Fruit fly (Drosophila melanogaster) whole organism, embryonic: Measurements from ENCODE around the gene Sam-S.

Experiments used
- Antp ChIP-seq: fragments of 200-800 bp; sonication (Bioruptor generic); optimal IDR thresholded peaks from 3 replicates; lab custom pipeline; 2016; ENCODE audit warnings: missing biosample characterization, missing genetic modification characterization
- Atf3 ChIP-seq: fragments of 200-800 bp; sonication (Bioruptor generic); optimal IDR thresholded peaks from 3 replicates; lab custom pipeline; 2016; ENCODE audit warnings: missing biosample characterization, missing genetic modification characterization
- B-H1 ChIP-seq: fragments of 200-800 bp; sonication (Bioruptor generic); IDR thresholded peaks from 3 replicates; pipeline ENCODE4 v1.3.6; 2022; ENCODE audit warnings: missing biosample characterization, missing genetic modification characterization
- CG1024 ChIP-seq: fragments of 200-800 bp; sonication (Bioruptor generic); IDR thresholded peaks from 2 replicates; pipeline ENCODE4 v1.3.6; 2022; ENCODE audit warnings: missing biosample characterization, missing genetic modification characterization
- CG10462 ChIP-seq: fragments of 200-800 bp; sonication (Bioruptor generic); optimal IDR thresholded peaks from 2 replicates; lab custom pipeline; 2016; ENCODE audit warnings: missing biosample characterization, missing genetic modification characterization
- CG14860 ChIP-seq: fragments of 200-800 bp; sonication (Bioruptor generic); IDR thresholded peaks from 3 replicates; pipeline ENCODE4 v1.3.6; 2022; ENCODE audit warnings: missing biosample characterization, missing genetic modification characterization; ENCODE audit not compliant: partially characterized antibody
- CG1529 ChIP-seq: fragments of 200-800 bp; sonication (Bioruptor generic); optimal IDR thresholded peaks from 3 replicates; lab custom pipeline; 2018; ENCODE audit warnings: missing biosample characterization, missing genetic modification characterization
- CG16813 ChIP-seq: fragments of 200-800 bp; sonication (Bioruptor generic); IDR thresholded peaks from 3 replicates; pipeline ENCODE4 v1.3.6; 2022; ENCODE audit warnings: missing biosample characterization, missing genetic modification characterization; ENCODE audit not compliant: partially characterized antibody
- CG17328 ChIP-seq: fragments of 200-800 bp; sonication (Bioruptor generic); IDR thresholded peaks from 2 replicates; pipeline ENCODE4 v1.3.6; 2022; ENCODE audit warnings: missing biosample characterization, missing genetic modification characterization
- CG17359 ChIP-seq: fragments of 200-800 bp; sonication (Bioruptor generic); optimal IDR thresholded peaks from 3 replicates; lab custom pipeline; 2018; ENCODE audit warnings: missing biosample characterization, mild to moderate bottlenecking, missing genetic modification characterization, moderate library complexity
- CG17829 ChIP-seq: fragments of 200-800 bp; optimal IDR thresholded peaks from 2 replicates; lab custom pipeline; 2019; ENCODE audit warnings: missing biosample characterization, mild to moderate bottlenecking, missing genetic modification characterization, moderate library complexity
- CG18476 ChIP-seq: fragments of 200-800 bp; sonication (Bioruptor generic); optimal IDR thresholded peaks from 2 replicates; lab custom pipeline; 2016; ENCODE audit warnings: missing biosample characterization, mild to moderate bottlenecking, missing genetic modification characterization
- CG18764 ChIP-seq: fragments of 200-800 bp; sonication (Bioruptor generic); optimal IDR thresholded peaks from 3 replicates; lab custom pipeline; 2016; ENCODE audit warnings: missing biosample characterization, missing genetic modification characterization
- CG2129 ChIP-seq: fragments of 200-800 bp; sonication (Bioruptor generic); IDR thresholded peaks from 2 replicates; pipeline ENCODE4 v1.3.6; 2022; ENCODE audit warnings: missing biosample characterization, missing genetic modification characterization; ENCODE audit not compliant: partially characterized antibody
- CG2875 ChIP-seq: fragments of 200-800 bp; sonication (Bioruptor generic); optimal IDR thresholded peaks from 2 replicates; lab custom pipeline; 2017; ENCODE audit warnings: missing biosample characterization, mild to moderate bottlenecking, missing genetic modification characterization, missing genetic modification reagents
- CG34376 ChIP-seq: fragments of 200-800 bp; sonication (Bioruptor generic); optimal IDR thresholded peaks from 2 replicates; lab custom pipeline; 2018; ENCODE audit warnings: missing biosample characterization, mild to moderate bottlenecking, missing genetic modification characterization
- CG3995 ChIP-seq: fragments of 200-800 bp; sonication (Bioruptor generic); optimal IDR thresholded peaks from 3 replicates; lab custom pipeline; 2016; ENCODE audit warnings: missing biosample characterization, missing genetic modification characterization
- CG6791 ChIP-seq: fragments of 200-800 bp; sonication (Bioruptor generic); IDR thresholded peaks from 3 replicates; pipeline ENCODE4 v1.3.6; 2022; ENCODE audit warnings: missing biosample characterization, missing genetic modification characterization; ENCODE audit not compliant: partially characterized antibody
- CG6813 ChIP-seq: fragments of 200-800 bp; sonication (Bioruptor generic); optimal IDR thresholded peaks from 2 replicates; lab custom pipeline; 2017; ENCODE audit warnings: missing biosample characterization, missing genetic modification characterization, mild to moderate bottlenecking, moderate library complexity, missing genetic modification reagents
- CG7372 ChIP-seq: fragments of 200-800 bp; sonication (Bioruptor generic); IDR thresholded peaks from 2 replicates; pipeline ENCODE4 v1.3.6; 2022; ENCODE audit warnings: missing biosample characterization, missing genetic modification characterization
- CHES-1-like ChIP-seq: fragments of 200-800 bp; sonication (Bioruptor generic); optimal IDR thresholded peaks from 2 replicates; lab custom pipeline; 2016; ENCODE audit warnings: missing biosample characterization, missing genetic modification characterization
- CTCF ChIP-seq: fragments of 200-800 bp; sonication (Bioruptor generic); optimal IDR thresholded peaks from 2 replicates; lab custom pipeline; 2017; ENCODE audit warnings: missing biosample characterization, mild to moderate bottlenecking, missing genetic modification characterization, moderate library complexity
- Dref ChIP-seq: fragments of 200-800 bp; sonication (Bioruptor generic); IDR thresholded peaks from 2 replicates; pipeline ENCODE4 v1.3.6; 2022; ENCODE audit warnings: missing biosample characterization, missing genetic modification characterization
- Ets97D ChIP-seq: fragments of 200-800 bp; sonication (Bioruptor generic); optimal IDR thresholded peaks from 3 replicates; lab custom pipeline; 2016; ENCODE audit warnings: missing biosample characterization, missing genetic modification characterization
- Fer3 ChIP-seq: fragments of 200-800 bp; sonication (Bioruptor generic); optimal IDR thresholded peaks from 2 replicates; lab custom pipeline; 2018; ENCODE audit warnings: missing biosample characterization, mild to moderate bottlenecking, missing genetic modification characterization, moderate library complexity
- HLH4C ChIP-seq: fragments of 200-800 bp; sonication (Bioruptor generic); IDR thresholded peaks from 3 replicates; pipeline ENCODE4 v1.3.6; 2022; ENCODE audit warnings: missing biosample characterization, missing genetic modification characterization; ENCODE audit not compliant: partially characterized antibody
- Lpt ChIP-seq: fragments of >200 bp; optimal IDR thresholded peaks from 2 replicates; lab custom pipeline; 2018; ENCODE audit warnings: missing biosample characterization, missing genetic modification characterization
- Med ChIP-seq: fragments of 200-800 bp; sonication (Bioruptor generic); peaks from one replicate; lab custom pipeline; 2016; ENCODE audit warnings: missing biosample characterization, missing genetic modification characterization, mild to moderate bottlenecking, inconsistent platforms, moderate library complexity
- Nf-YA ChIP-seq: fragments of 200-800 bp; sonication (Bioruptor generic); IDR thresholded peaks from 2 replicates; pipeline ENCODE4 v1.3.6; 2022; ENCODE audit warnings: missing biosample characterization, missing genetic modification characterization
- Ssrp ChIP-seq: fragments of 200-800 bp; sonication (Bioruptor generic); optimal IDR thresholded peaks from 2 replicates; lab custom pipeline; 2018; ENCODE audit warnings: missing biosample characterization, mild to moderate bottlenecking, missing genetic modification characterization, moderate library complexity
- Xbp1 ChIP-seq: fragments of 200-800 bp; sonication (Bioruptor generic); optimal IDR thresholded peaks from 3 replicates; lab custom pipeline; 2016; ENCODE audit warnings: missing biosample characterization, mild to moderate bottlenecking, missing genetic modification characterization
- corto ChIP-seq: fragments of 200-800 bp; sonication (Bioruptor generic); optimal IDR thresholded peaks from 2 replicates; lab custom pipeline; 2016; ENCODE audit warnings: missing biosample characterization, mild to moderate bottlenecking, missing genetic modification characterization, moderate library complexity
- dimm ChIP-seq: fragments of 200-800 bp; sonication (Bioruptor generic); IDR thresholded peaks from 2 replicates; pipeline ENCODE4 v1.3.6; 2022; ENCODE audit warnings: missing biosample characterization, missing genetic modification characterization
- dm ChIP-seq: fragments of 200-800 bp; sonication (Bioruptor generic); optimal IDR thresholded peaks from 3 replicates; lab custom pipeline; 2016; ENCODE audit warnings: missing biosample characterization, missing genetic modification characterization
- en ChIP-seq: fragments of 200-800 bp; sonication (Bioruptor generic); optimal IDR thresholded peaks from 2 replicates; lab custom pipeline; 2016; ENCODE audit warnings: missing biosample characterization, missing genetic modification characterization
- ewg ChIP-seq: fragments of 200-800 bp; sonication (Bioruptor generic); optimal IDR thresholded peaks from 3 replicates; lab custom pipeline; 2017; ENCODE audit warnings: mild to moderate bottlenecking, missing biosample characterization, missing genetic modification reagents, missing genetic modification characterization
- gem ChIP-seq: fragments of 200-800 bp; sonication (Bioruptor generic); optimal IDR thresholded peaks from 2 replicates; lab custom pipeline; 2019; ENCODE audit warnings: missing biosample characterization, mild to moderate bottlenecking, missing genetic modification characterization, moderate library complexity
- hth ChIP-seq: fragments of >200 bp; optimal IDR thresholded peaks from 2 replicates; lab custom pipeline; 2017; ENCODE audit warnings: inconsistent platforms
- jing ChIP-seq: fragments of 200-800 bp; sonication (Bioruptor generic); optimal IDR thresholded peaks from 2 replicates; lab custom pipeline; 2018; ENCODE audit warnings: missing biosample characterization, mild to moderate bottlenecking, missing genetic modification characterization
- ken ChIP-seq: fragments of 200-800 bp; sonication (Bioruptor generic); IDR thresholded peaks from 3 replicates; pipeline ENCODE4 v1.3.6; 2022; ENCODE audit warnings: missing biosample characterization, missing genetic modification characterization
- nerfin-1 ChIP-seq: fragments of 200-800 bp; sonication (Bioruptor generic); optimal IDR thresholded peaks from 3 replicates; lab custom pipeline; 2019; ENCODE audit warnings: missing biosample characterization, mild to moderate bottlenecking, missing genetic modification characterization, moderate library complexity
- pros ChIP-seq: fragments of 200-800 bp; sonication (Bioruptor generic); optimal IDR thresholded peaks from 3 replicates; lab custom pipeline; 2019; ENCODE audit warnings: missing biosample characterization, mild to moderate bottlenecking, missing genetic modification characterization, moderate library complexity
- ranshi ChIP-seq: fragments of 200-800 bp; sonication (Bioruptor generic); IDR thresholded peaks from 2 replicates; pipeline ENCODE4 v1.3.6; 2022; ENCODE audit warnings: missing biosample characterization, missing genetic modification characterization
- run ChIP-seq: fragments of 200-800 bp; sonication (Bioruptor generic); optimal IDR thresholded peaks from 3 replicates; lab custom pipeline; 2018; ENCODE audit warnings: missing biosample characterization, mild to moderate bottlenecking, missing genetic modification characterization
- seq ChIP-seq: fragments of 200-800 bp; sonication (Bioruptor generic); IDR thresholded peaks from 2 replicates; pipeline ENCODE4 v1.3.6; 2022; ENCODE audit warnings: missing biosample characterization, missing genetic modification characterization
- shn ChIP-seq: fragments of 200-800 bp; sonication (Bioruptor generic); optimal IDR thresholded peaks from 3 replicates; lab custom pipeline; 2016; ENCODE audit warnings: missing biosample characterization, missing genetic modification characterization
- sqz ChIP-seq: fragments of 200-800 bp; sonication (Bioruptor generic); optimal IDR thresholded peaks from 3 replicates; lab custom pipeline; 2018; ENCODE audit warnings: missing biosample characterization, mild to moderate bottlenecking, missing genetic modification characterization
- ssp ChIP-seq: fragments of 200-800 bp; sonication (Bioruptor generic); IDR thresholded peaks from 2 replicates; pipeline ENCODE4 v1.3.6; 2022; ENCODE audit warnings: missing biosample characterization, missing genetic modification characterization
- stwl ChIP-seq: fragments of 200-800 bp; sonication (Bioruptor generic); optimal IDR thresholded peaks from 3 replicates; lab custom pipeline; 2018; ENCODE audit warnings: missing biosample characterization, mild to moderate bottlenecking, missing genetic modification characterization, moderate library complexity
- unc-4 ChIP-seq: fragments of 200-800 bp; sonication (Bioruptor generic); IDR thresholded peaks from 2 replicates; pipeline ENCODE4 v1.3.6; 2022; ENCODE audit warnings: missing biosample characterization, missing genetic modification characterization; ENCODE audit not compliant: partially characterized antibody
- wdn ChIP-seq: fragments of 200-800 bp; sonication (Bioruptor generic); IDR thresholded peaks from 2 replicates; pipeline ENCODE4 v1.3.6; 2022; ENCODE audit warnings: missing biosample characterization, missing genetic modification characterization
- z ChIP-seq: fragments of 200-800 bp; sonication (Bioruptor generic); IDR thresholded peaks from 3 replicates; pipeline ENCODE4 v1.3.6; 2022; ENCODE audit warnings: missing biosample characterization, missing genetic modification characterization

The Sam-S gene

DNA sequence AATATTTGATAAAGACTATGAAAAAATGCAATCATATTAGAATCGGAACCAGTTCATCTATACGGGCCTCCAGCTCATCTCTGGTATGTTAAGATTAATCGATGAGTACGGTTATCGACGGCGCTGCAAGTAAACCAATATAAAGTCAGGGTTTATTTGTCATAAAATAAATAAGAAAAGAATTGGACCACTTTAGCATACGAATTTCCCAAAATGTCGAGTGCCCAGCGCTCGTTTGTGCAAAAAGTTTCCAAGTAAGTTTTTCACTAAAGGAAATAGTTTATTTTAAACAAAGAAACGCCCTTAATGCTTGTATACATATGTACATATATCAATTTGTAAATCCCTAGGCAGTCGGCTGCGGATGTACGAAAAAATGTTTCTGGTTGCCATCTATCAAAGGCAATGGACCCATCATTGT is 12.1 kb upstream of the Sam-S start, which contains the start of gene Zir (continued):
- TF ChIP-seq dimm (GFP tag; lab: Robert Waterston, UW), result no peak
- peak; percentile 4 for TF ChIP-seq nerfin-1 (tag; lab: Kevin White, UChicago)
- TF ChIP-seq ssp (GFP tag; lab: Robert Waterston, UW), result no peak
- TF ChIP-seq dm, result no peak
- peak; percentile 72 for TF ChIP-seq Dref
- no peak for TF ChIP-seq corto (GFP tag; lab: Kevin White, UChicago)
- TF ChIP-seq CG16813, result peak; percentile 57; the same call in 2 of the 3 replicates
- no peak for TF ChIP-seq Xbp1 (GFP tag; lab: Kevin White, UChicago)
- no peak for TF ChIP-seq Ssrp
- no peak for TF ChIP-seq run (tag; lab: Kevin White, UChicago)
- peak; percentile 58; the same call in 2 of the 3 replicates for TF ChIP-seq CG6791 (GFP tag; lab: Robert Waterston, UW)
- TF ChIP-seq CG2129, result peak; percentile 45; the same call in 1 of the 2 replicates
- no peak for TF ChIP-seq Fer3 (tag; lab: Kevin White, UChicago)
- TF ChIP-seq wdn (GFP tag; lab: Robert Waterston, UW), result no peak
- no peak for TF ChIP-seq Antp
- TF ChIP-seq seq (GFP tag; lab: Robert Waterston, UW), result no peak
- no peak for TF ChIP-seq CG18764
- no peak for TF ChIP-seq pros (GFP tag; lab: Kevin White, UChicago)
- TF ChIP-seq ranshi (GFP tag; lab: Robert Waterston, UW), result no peak
- TF ChIP-seq unc-4 (GFP tag; lab: Robert Waterston, UW), result peak; percentile 67
- TF ChIP-seq CG2875 (GFP tag; lab: Kevin White, UChicago), result no peak
- no peak for TF ChIP-seq CG1024 (GFP tag; lab: Robert Waterston, UW)
- TF ChIP-seq CG1529 (GFP tag; lab: Kevin White, UChicago), result no peak
- no peak for TF ChIP-seq CG17328
- no peak for TF ChIP-seq sqz (GFP tag; lab: Kevin White, UChicago)
- no peak for TF ChIP-seq CG6813
- no peak for TF ChIP-seq gem
- TF ChIP-seq CG10462 (GFP tag; lab: Kevin White, UChicago), result no peak
- no peak for TF ChIP-seq ken
- no peak for TF ChIP-seq B-H1
- TF ChIP-seq hth, result no peak
- no peak for TF ChIP-seq Lpt (GFP tag; lab: Kevin White, UChicago)
- no peak for TF ChIP-seq CG3995 (GFP tag; lab: Kevin White, UChicago)
- TF ChIP-seq HLH4C (GFP tag; lab: Robert Waterston, UW), result peak; percentile 73
- no peak for TF ChIP-seq ewg (GFP tag; lab: Kevin White, UChicago)
- peak; percentile 29 for TF ChIP-seq CTCF
- peak; percentile 33 for TF ChIP-seq stwl (tag; lab: Kevin White, UChicago)
- peak; percentile 36 for TF ChIP-seq Ets97D (GFP tag; lab: Kevin White, UChicago)
- TF ChIP-seq Nf-YA (GFP tag; lab: Robert Waterston, UW), result no peak
- TF ChIP-seq CG14860, result peak; percentile 48; the same call in 1 of the 3 replicates
- TF ChIP-seq shn (GFP tag; lab: Kevin White, UChicago), result no peak
- no peak for TF ChIP-seq jing
- no peak for TF ChIP-seq en
- no peak for TF ChIP-seq CG7372 (GFP tag; lab: Robert Waterston, UW)
- no peak for TF ChIP-seq CHES-1-like (GFP tag; lab: Kevin White, UChicago)
- TF ChIP-seq Atf3, result no peak
- no peak for TF ChIP-seq CG17359 (tag; lab: Kevin White, UChicago)
- TF ChIP-seq CG34376 (GFP tag; lab: Kevin White, UChicago), result no peak
- no peak for TF ChIP-seq z (GFP tag; lab: Robert Waterston, UW)
- TF ChIP-seq CG17829 (tag; lab: Kevin White, UChicago), result peak; percentile 23
- TF ChIP-seq Med (GFP tag; lab: Kevin White, UChicago), result peak; percentile 83
- no peak for TF ChIP-seq CG18476 (GFP tag; lab: Kevin White, UChicago)
